Worm (Caenorhabditis elegans) whole organism, L2 larva: ENCODE measurements around the gene clp-2.

ENCODE experiments used
- ama-1 ChIP-seq: fragments of 150-350 bp; optimal IDR thresholded peaks from 2 replicates; lab custom pipeline; 2018; ENCODE audit warnings: inconsistent platforms
- elt-3 ChIP-seq: sonication (generic microtip); optimal IDR thresholded peaks from 2 replicates; lab custom pipeline; 2017; ENCODE audit warnings: missing biosample characterization, missing genetic modification characterization
- fos-1 ChIP-seq: fragments of 150-350 bp; optimal IDR thresholded peaks from 2 replicates; lab custom pipeline; 2014; ENCODE audit warnings: missing biosample characterization, missing genetic modification characterization
- mbf-1 ChIP-seq: sonication (generic microtip); optimal IDR thresholded peaks from 2 replicates; lab custom pipeline; 2017; ENCODE audit warnings: missing biosample characterization, missing genetic modification characterization
- nhr-12 ChIP-seq: fragments of 150-350 bp; optimal IDR thresholded peaks from 2 replicates; lab custom pipeline; 2014; ENCODE audit warnings: missing biosample characterization, missing genetic modification characterization
- peb-1 ChIP-seq: fragments of 150-350 bp; optimal IDR thresholded peaks from 2 replicates; lab custom pipeline; 2014; ENCODE audit warnings: missing biosample characterization, missing genetic modification characterization
- skn-1 ChIP-seq: sonication (generic microtip); optimal IDR thresholded peaks from 2 replicates; lab custom pipeline; 2017; ENCODE audit warnings: missing biosample characterization, missing genetic modification characterization
- unc-62 ChIP-seq: fragments of 150-350 bp; optimal IDR thresholded peaks from 2 replicates; lab custom pipeline; 2014; ENCODE audit warnings: missing biosample characterization, missing genetic modification reagents, missing genetic modification characterization
- ztf-1 ChIP-seq: fragments of 200-800 bp; sonication (Bioruptor generic); conservative IDR thresholded peaks from 2 replicates; pipeline ENCODE4 v1.3.6; 2022; ENCODE audit warnings: missing genetic modification characterization, missing compliant biosample characterization

- TF ChIP-seq peb-1 (tag; lab: Kevin White, UChicago) (no peak), mbf-1 (tag; lab: Kevin White, UChicago) (no peak), ztf-1 (GFP tag; lab: Robert Waterston, UW) (no peak), ama-1 (lab: Kevin White, UChicago) (no peak), elt-3 (no peak), skn-1 (tag; lab: Kevin White, UChicago) (no peak), unc-62 (no peak), nhr-12 (tag; lab: Kevin White, UChicago) (no peak), fos-1 (tag; lab: Kevin White, UChicago) (no peak)
These were observed 3.9 kb downstream of the clp-2 start, which contains the start of gene sel-13 for ce11 chrIII:4699922-4700321.
